Fruit fly (Drosophila melanogaster) S2 (cell line): ENCODE results near the gene Sirt1.

ENCODE experiments used
- CG8478 ChIP-seq: fragments of >200 bp; optimal IDR thresholded peaks from 2 replicates; lab custom pipeline; 2018
- CTCF ChIP-seq, 2 experiments: fragments of >200 bp; optimal IDR thresholded peaks; 2 replicates each; lab custom pipeline; 2018

DNA sequence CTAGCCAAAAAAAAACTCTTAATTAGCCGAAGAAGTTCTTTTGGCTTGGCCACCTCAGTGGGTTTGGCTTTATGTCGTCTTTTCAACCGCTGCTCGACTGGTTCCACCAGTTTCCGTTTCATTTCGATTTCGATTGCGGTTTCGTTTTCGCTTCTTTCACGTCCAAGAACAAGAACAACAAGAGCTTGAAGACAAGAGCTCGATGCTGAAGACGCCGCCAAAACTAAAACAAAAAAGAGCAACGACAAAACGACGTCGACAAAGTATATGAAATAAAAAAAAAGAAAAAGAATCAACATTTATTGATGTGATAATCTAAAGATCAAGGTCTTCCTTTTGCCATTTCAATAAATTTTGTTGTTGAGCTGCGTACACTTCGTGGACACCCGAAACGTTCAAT, 42.8 kb upstream of the Sirt1 start:
- TF ChIP-seq CTCF (optimal IDR thresholded peaks at IDR 0.05; lab: Kevin White, UChicago): no peak
- no peak for TF ChIP-seq CG8478 (lab: Kevin White, UChicago)
